Fruit fly (Drosophila melanogaster) whole organism, wandering third instar larva: ENCODE results near the gene hoip.

Source experiments
- CG9705 ChIP-seq: fragments of 200-800 bp; sonication (Bioruptor generic); optimal IDR thresholded peaks from 2 replicates; lab custom pipeline; 2018; ENCODE audit warnings: missing biosample characterization, mild to moderate bottlenecking, missing genetic modification characterization
- CrebA ChIP-seq: fragments of 200-800 bp; sonication (Bioruptor generic); optimal IDR thresholded peaks from 2 replicates; lab custom pipeline; 2016; ENCODE audit warnings: missing biosample characterization, mild to moderate bottlenecking, missing genetic modification characterization, borderline replicate concordance
- GATAd ChIP-seq: sonication (Bioruptor generic); optimal IDR thresholded peaks from 2 replicates; lab custom pipeline; 2016; ENCODE audit warnings: missing biosample characterization, missing genetic modification characterization
- HLH106 ChIP-seq: fragments of 200-800 bp; optimal IDR thresholded peaks from 3 replicates; lab custom pipeline; 2019; ENCODE audit warnings: missing biosample characterization, mild to moderate bottlenecking, missing genetic modification characterization, moderate library complexity
- Mio ChIP-seq: sonication (Bioruptor generic); optimal IDR thresholded peaks from 2 replicates; lab custom pipeline; 2016; ENCODE audit warnings: missing biosample characterization, missing genetic modification characterization
- OdsH ChIP-seq: fragments of 200-800 bp; sonication (Bioruptor generic); optimal IDR thresholded peaks from 2 replicates; lab custom pipeline; 2016; ENCODE audit warnings: missing biosample characterization, mild to moderate bottlenecking, missing genetic modification characterization
- foxo ChIP-seq, 2 experiments: fragments of 200-800 bp; sonication (Bioruptor generic); optimal IDR thresholded peaks; 2 replicates in 1 of 2; 3 replicates in 1 of 2; lab custom pipeline; 2016 to 2017; ENCODE audit warnings: missing biosample characterization in 2 of 2, missing genetic modification characterization in 2 of 2
- fru ChIP-seq: fragments of 200-800 bp; sonication (Bioruptor generic); optimal IDR thresholded peaks from 3 replicates; lab custom pipeline; 2016; ENCODE audit warnings: missing biosample characterization, mild to moderate bottlenecking, missing genetic modification characterization
- h ChIP-seq: fragments of 200-800 bp; sonication (Bioruptor generic); optimal IDR thresholded peaks from 3 replicates; lab custom pipeline; 2016; ENCODE audit warnings: missing biosample characterization, mild to moderate bottlenecking, missing genetic modification characterization
- pan ChIP-seq: fragments of >200 bp; optimal IDR thresholded peaks from 2 replicates; lab custom pipeline; 2017
- sage ChIP-seq: fragments of 200-800 bp; sonication (Bioruptor generic); optimal IDR thresholded peaks from 2 replicates; lab custom pipeline; 2016; ENCODE audit warnings: missing biosample characterization, mild to moderate bottlenecking, missing genetic modification characterization
- sv ChIP-seq: fragments of 200-800 bp; sonication (Bioruptor generic); optimal IDR thresholded peaks from 3 replicates; lab custom pipeline; 2016; ENCODE audit warnings: missing biosample characterization, missing genetic modification characterization
- usp ChIP-seq: fragments of >200 bp; optimal IDR thresholded peaks from 2 replicates; lab custom pipeline; 2017; ENCODE audit warnings: missing biosample characterization, missing genetic modification characterization
- woc ChIP-seq: sonication (Bioruptor generic); optimal IDR thresholded peaks from 2 replicates; lab custom pipeline; 2016; ENCODE audit warnings: missing biosample characterization, mild to moderate bottlenecking, missing genetic modification characterization

DNA sequence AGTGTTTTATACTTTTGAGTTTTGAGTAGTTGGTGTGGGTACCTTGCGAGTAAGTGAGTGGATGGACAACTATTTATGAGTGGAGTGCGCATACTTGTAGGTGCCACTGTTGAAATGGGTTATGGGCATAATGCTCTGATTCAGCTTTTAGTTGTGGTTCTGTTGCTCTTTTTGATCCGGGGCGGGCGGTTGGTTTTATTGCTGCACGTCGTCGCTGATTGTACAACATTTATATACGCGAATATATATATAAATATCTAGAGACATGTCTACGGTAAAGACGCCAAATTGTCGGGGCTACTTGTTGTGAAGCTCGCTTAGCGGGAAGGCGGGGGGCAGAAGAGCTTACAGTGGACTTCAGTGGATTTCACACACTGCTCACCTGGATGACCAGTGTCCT lies 15.5 kb upstream of the hoip start:
- TF ChIP-seq Mio (GFP tag; lab: Kevin White, UChicago) (no peak), foxo (GFP tag; optimal IDR thresholded peaks at IDR 0.05; lab: Kevin White, UChicago) (no peak), fru (GFP tag; lab: Kevin White, UChicago) (no peak), sage (GFP tag; lab: Kevin White, UChicago) (no peak), usp (no peak), pan (lab: Kevin White, UChicago) (no peak), woc (GFP tag; lab: Kevin White, UChicago) (no peak), h (GFP tag; lab: Kevin White, UChicago) (no peak), sv (no peak), CrebA (GFP tag; lab: Kevin White, UChicago) (no peak), GATAd (GFP tag; lab: Kevin White, UChicago) (no peak), HLH106 (tag; lab: Kevin White, UChicago) (no peak), OdsH (GFP tag; lab: Kevin White, UChicago) (no peak), CG9705 (GFP tag; lab: Kevin White, UChicago) (no peak)
